Worm (Caenorhabditis elegans) whole organism, L1 larva: ENCODE results near the gene F08F8.6.

Experiments used
- egl-27 ChIP-seq, 2 experiments: fragments of 150-350 bp in 1 of 2; sonication (generic microtip); optimal IDR thresholded peaks; 3 replicates each; lab custom pipeline; 2017 to 2018; ENCODE audit warnings: missing biosample characterization in 2 of 2, missing genetic modification characterization in 2 of 2, missing genetic modification reagents in 2 of 2
- hpl-2 ChIP-seq: fragments of 150-350 bp; optimal IDR thresholded peaks from 2 replicates; lab custom pipeline; 2014; ENCODE audit warnings: missing biosample characterization, missing genetic modification reagents, missing genetic modification characterization
- nhr-11 ChIP-seq: fragments of 150-350 bp; optimal IDR thresholded peaks from 2 replicates; lab custom pipeline; 2014; ENCODE audit warnings: missing biosample characterization, missing genetic modification characterization
- nhr-77 ChIP-seq: fragments of 150-350 bp; optimal IDR thresholded peaks from 2 replicates; lab custom pipeline; 2014; ENCODE audit warnings: missing biosample characterization, missing genetic modification characterization
- pqm-1 ChIP-seq: sonication (generic microtip); optimal IDR thresholded peaks from 3 replicates; lab custom pipeline; 2017; ENCODE audit warnings: missing biosample characterization, missing genetic modification characterization
- skn-1 ChIP-seq: fragments of 150-350 bp; optimal IDR thresholded peaks from 2 replicates; lab custom pipeline; 2014; ENCODE audit warnings: missing biosample characterization, missing genetic modification characterization
- xbp-1 ChIP-seq: sonication (generic microtip); optimal IDR thresholded peaks from 2 replicates; lab custom pipeline; 2016; ENCODE audit warnings: missing genetic modification characterization, missing compliant biosample characterization

ce11 chrIII:7367012-7367760 is 23.7 kb downstream of the F08F8.6 start, which contains the start of the genes T20B12.5 and T20B12.4:
- TF ChIP-seq hpl-2 (GFP tag; lab: Kevin White, UChicago) (no peak), nhr-11 (tag; lab: Kevin White, UChicago) (no peak), nhr-77 (tag; lab: Kevin White, UChicago) (no peak), xbp-1 (no peak), egl-27 (tag; optimal IDR thresholded peaks at IDR 0.05; lab: Kevin White, UChicago) (no peak), pqm-1 (tag; lab: Kevin White, UChicago) (no peak), skn-1 (tag; lab: Kevin White, UChicago) (no peak)
